Worm (Caenorhabditis elegans) whole organism, late embryonic: Measurements from ENCODE around the gene T14B4.5.

Experiments
- K09A11.1 ChIP-seq: sonication (generic microtip); optimal IDR thresholded peaks from 2 replicates; lab custom pipeline; 2017; ENCODE audit warnings: antibody characterized with exemption, mild to moderate bottlenecking, missing genetic modification characterization, missing compliant biosample characterization; ENCODE audit not compliant: insufficient read depth
- T23F11.4 ChIP-seq: fragments of 200-800 bp; sonication (Bioruptor generic); optimal IDR thresholded peaks from 2 replicates; lab custom pipeline; 2018; ENCODE audit warnings: mild to moderate bottlenecking, missing genetic modification characterization, missing compliant biosample characterization
- ama-1 ChIP-seq: fragments of 150-350 bp; optimal IDR thresholded peaks from 2 replicates; lab custom pipeline; 2014
- ceh-14 ChIP-seq: sonication (generic microtip); optimal IDR thresholded peaks from 2 replicates; lab custom pipeline; 2016; ENCODE audit warnings: missing genotype, missing genetic modification characterization, missing compliant biosample characterization
- ceh-18 ChIP-seq: sonication (generic microtip); optimal IDR thresholded peaks from 2 replicates; lab custom pipeline; 2016; ENCODE audit warnings: missing genetic modification characterization, missing compliant biosample characterization
- ceh-2 ChIP-seq: sonication (generic microtip); optimal IDR thresholded peaks from 2 replicates; lab custom pipeline; 2016; ENCODE audit warnings: missing genotype, missing genetic modification characterization, missing compliant biosample characterization
- ceh-22 ChIP-seq: sonication (generic microtip); optimal IDR thresholded peaks from 2 replicates; lab custom pipeline; 2017; ENCODE audit warnings: missing biosample characterization, missing genetic modification characterization
- ceh-24 ChIP-seq: sonication (generic microtip); optimal IDR thresholded peaks from 2 replicates; lab custom pipeline; 2016; ENCODE audit warnings: mild to moderate bottlenecking, missing genetic modification characterization, missing compliant biosample characterization
- ceh-30 ChIP-seq: fragments of 150-350 bp; optimal IDR thresholded peaks from 2 replicates; lab custom pipeline; 2014; ENCODE audit warnings: missing biosample characterization, missing genetic modification characterization
- ceh-34 ChIP-seq: sonication (generic microtip); optimal IDR thresholded peaks from 2 replicates; lab custom pipeline; 2016; ENCODE audit warnings: mild to moderate bottlenecking, missing genetic modification characterization, missing compliant biosample characterization
- ceh-45 ChIP-seq: fragments of 200-800 bp; sonication (Bioruptor generic); IDR thresholded peaks from 2 replicates; pipeline ENCODE4 v1.3.6; 2022; ENCODE audit warnings: missing genetic modification reagents, missing genetic modification characterization, missing compliant biosample characterization
- ceh-48 ChIP-seq: sonication (generic microtip); optimal IDR thresholded peaks from 2 replicates; lab custom pipeline; 2016; ENCODE audit warnings: missing genetic modification characterization, inconsistent platforms, missing compliant biosample characterization
- ceh-9 ChIP-seq: sonication (generic microtip); optimal IDR thresholded peaks from 2 replicates; lab custom pipeline; 2016; ENCODE audit warnings: mild to moderate bottlenecking, missing genetic modification characterization, inconsistent platforms, missing compliant biosample characterization
- dve-1 ChIP-seq: sonication (generic microtip); optimal IDR thresholded peaks from 2 replicates; lab custom pipeline; 2017; ENCODE audit warnings: antibody characterized with exemption, mild to moderate bottlenecking, missing genetic modification characterization, missing compliant biosample characterization
- elt-4 ChIP-seq: sonication (generic microtip); optimal IDR thresholded peaks from 2 replicates; lab custom pipeline; 2016; ENCODE audit warnings: missing genetic modification characterization, missing compliant biosample characterization
- eyg-1 ChIP-seq: sonication (generic microtip); optimal IDR thresholded peaks from 2 replicates; lab custom pipeline; 2016; ENCODE audit warnings: missing genotype, missing genetic modification characterization, missing compliant biosample characterization
- fax-1 ChIP-seq: sonication (generic microtip); optimal IDR thresholded peaks from 2 replicates; lab custom pipeline; 2016; ENCODE audit warnings: missing genotype, missing genetic modification characterization, missing compliant biosample characterization
- gmeb-2 ChIP-seq: sonication (generic microtip); optimal IDR thresholded peaks from 2 replicates; lab custom pipeline; 2016; ENCODE audit warnings: missing genetic modification characterization, inconsistent platforms, missing compliant biosample characterization
- hlh-13 ChIP-seq: fragments of 200-800 bp; sonication (Bioruptor generic); optimal IDR thresholded peaks from 2 replicates; lab custom pipeline; 2018; ENCODE audit warnings: mild to moderate bottlenecking, missing genetic modification characterization, missing compliant biosample characterization
- hlh-15 ChIP-seq: sonication (generic microtip); optimal IDR thresholded peaks from 2 replicates; lab custom pipeline; 2016; ENCODE audit warnings: missing genetic modification characterization, missing compliant biosample characterization
- lin-11 ChIP-seq: fragments of 200-800 bp; sonication (Bioruptor generic); optimal IDR thresholded peaks from 2 replicates; lab custom pipeline; 2018; ENCODE audit warnings: mild to moderate bottlenecking, missing genetic modification characterization, missing compliant biosample characterization
- nfya-1 ChIP-seq: sonication (generic microtip); optimal IDR thresholded peaks from 2 replicates; lab custom pipeline; 2017; ENCODE audit warnings: missing genetic modification characterization, mild to moderate bottlenecking, missing compliant biosample characterization, antibody characterized with exemption, moderate library complexity
- nhr-232 ChIP-seq: sonication (generic microtip); optimal IDR thresholded peaks from 2 replicates; lab custom pipeline; 2016; ENCODE audit warnings: missing genetic modification characterization, missing compliant biosample characterization
- odd-2 ChIP-seq: sonication (generic microtip); optimal IDR thresholded peaks from 2 replicates; lab custom pipeline; 2017; ENCODE audit warnings: antibody characterized with exemption, mild to moderate bottlenecking, missing genetic modification characterization, missing compliant biosample characterization
- pat-9 ChIP-seq: fragments of 200-800 bp; sonication (Bioruptor generic); optimal IDR thresholded peaks from 2 replicates; lab custom pipeline; 2018; ENCODE audit warnings: mild to moderate bottlenecking, missing genetic modification characterization, moderate library complexity, missing compliant biosample characterization
- pax-1 ChIP-seq: fragments of 150-350 bp; optimal IDR thresholded peaks from 2 replicates; lab custom pipeline; 2014; ENCODE audit warnings: missing biosample characterization, missing genetic modification characterization
- pha-2 ChIP-seq: sonication (generic microtip); optimal IDR thresholded peaks from 2 replicates; lab custom pipeline; 2017; ENCODE audit warnings: mild to moderate bottlenecking, missing genetic modification characterization, missing compliant biosample characterization
- sdc-2 ChIP-seq: sonication (generic microtip); optimal IDR thresholded peaks from 2 replicates; lab custom pipeline; 2016; ENCODE audit warnings: missing genotype, missing genetic modification characterization, missing compliant biosample characterization
- syd-9 ChIP-seq: sonication (generic microtip); optimal IDR thresholded peaks from 2 replicates; lab custom pipeline; 2016; ENCODE audit warnings: mild to moderate bottlenecking, missing genetic modification characterization, moderate library complexity, missing compliant biosample characterization
- unc-3 ChIP-seq, 2 experiments: fragments of 200-800 bp in 1 of 2; sonication (Bioruptor generic) in 1 of 2; sonication (generic microtip) in 1 of 2; conservative IDR thresholded peaks in 1 of 2; optimal IDR thresholded peaks in 1 of 2; 2 replicates each; pipeline versions ENCODE4 v1.3.6 to Lab custom; 2016 to 2022; ENCODE audit warnings: missing compliant biosample characterization in 2 of 2, missing genetic modification characterization in 2 of 2, missing genetic modification reagents in 1 of 2
- unc-42 ChIP-seq: sonication (generic microtip); optimal IDR thresholded peaks from 2 replicates; lab custom pipeline; 2016; ENCODE audit warnings: missing genotype, missing genetic modification characterization, missing compliant biosample characterization
- unc-55 ChIP-seq: sonication (generic microtip); optimal IDR thresholded peaks from 2 replicates; lab custom pipeline; 2017; ENCODE audit warnings: missing biosample characterization, missing genetic modification reagents, missing genetic modification characterization
- unc-86 ChIP-seq: sonication (generic microtip); optimal IDR thresholded peaks from 2 replicates; lab custom pipeline; 2016; ENCODE audit warnings: missing genetic modification characterization, missing compliant biosample characterization
- zip-5 ChIP-seq: sonication (generic microtip); optimal IDR thresholded peaks from 2 replicates; lab custom pipeline; 2016; ENCODE audit warnings: missing genetic modification characterization, missing compliant biosample characterization

T14B4.5 gene

ce11 chrII:6695388-6695787, 21.3 kb upstream of the T14B4.5 start, which contains the start of gene C18H9.5:
Gene C18H9.5 (minus strand): TSS chrII:6695566.
- TF ChIP-seq ceh-14 (no peak), elt-4 (tag; lab: Kevin White, UChicago) (no peak), ceh-24 (no peak)

DNA sequence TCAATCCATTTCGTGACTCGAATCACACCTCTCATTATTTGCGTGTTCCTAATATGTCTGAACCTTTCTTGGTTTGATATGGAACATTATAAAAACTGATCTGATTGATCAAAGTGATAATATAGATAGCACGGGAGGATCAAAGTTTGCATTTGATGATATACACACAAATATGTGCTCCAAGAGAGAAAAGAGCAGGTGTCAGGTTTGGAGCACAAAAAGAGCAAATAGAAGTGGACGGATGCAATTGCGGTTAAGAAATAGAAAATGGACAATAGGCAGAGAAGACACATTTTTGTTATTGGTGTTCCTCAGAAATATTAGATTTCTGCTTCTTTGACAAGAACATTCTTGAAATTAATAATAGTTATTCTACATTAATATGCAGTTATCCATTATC, 17.9 kb upstream of the T14B4.5 start, which contains the start of gene C18H9.1:
Gene C18H9.1, plus strand, starts transcription at position 301 of the 400 bp plus-strand sequence.
- no peak for TF ChIP-seq odd-2 (tag; lab: Kevin White, UChicago)
- TF ChIP-seq dve-1, result no peak

DNA sequence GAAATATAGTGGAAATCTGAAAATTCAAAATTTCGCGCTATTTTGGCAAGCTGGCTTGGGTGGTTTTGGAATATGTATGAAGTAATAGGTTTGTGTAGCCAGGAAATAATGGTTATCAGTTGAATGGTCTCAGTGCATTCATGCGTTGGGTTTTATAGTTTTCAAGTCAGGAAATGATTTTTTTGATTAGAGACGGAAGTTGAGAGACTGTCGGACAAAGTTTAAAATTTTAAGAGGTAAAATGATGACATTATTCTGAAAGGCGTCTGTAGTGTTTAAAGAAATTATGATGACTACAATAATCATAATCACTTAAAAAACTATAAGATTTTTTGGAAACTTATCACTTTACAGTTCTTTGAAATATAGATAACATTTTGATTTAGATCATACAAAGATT, 15.2 kb upstream of the T14B4.5 start, which contains the start of gene C18H9.6:
Gene C18H9.6, minus strand, starts transcription at position 129 of the 400 bp plus-strand sequence.
- TF ChIP-seq lin-11 (no peak), hlh-13 (GFP tag; lab: Kevin White, UChicago) (no peak), unc-55 (no peak), elt-4 (tag; lab: Kevin White, UChicago) (no peak), fax-1 (tag; lab: Kevin White, UChicago) (no peak), unc-86 (tag; lab: Kevin White, UChicago) (no peak), nhr-232 (tag; lab: Kevin White, UChicago) (no peak), pax-1 (tag; lab: Kevin White, UChicago) (no peak), unc-3 (GFP tag; conservative IDR thresholded peaks at IDR 0.05; lab: Robert Waterston, UW) (no peak), unc-3 (tag; optimal IDR thresholded peaks at IDR 0.05; lab: Kevin White, UChicago) (no peak), hlh-15 (tag; lab: Kevin White, UChicago) (no peak), ama-1 (lab: Kevin White, UChicago) (no peak), T23F11.4 (GFP tag; lab: Kevin White, UChicago) (no peak), ceh-34 (tag; lab: Kevin White, UChicago) (no peak), ceh-45 (GFP tag; lab: Robert Waterston, UW) (no peak), syd-9 (no peak), ceh-2 (tag; lab: Kevin White, UChicago) (no peak), pha-2 (no peak), nfya-1 (tag; lab: Kevin White, UChicago) (no peak)

DNA sequence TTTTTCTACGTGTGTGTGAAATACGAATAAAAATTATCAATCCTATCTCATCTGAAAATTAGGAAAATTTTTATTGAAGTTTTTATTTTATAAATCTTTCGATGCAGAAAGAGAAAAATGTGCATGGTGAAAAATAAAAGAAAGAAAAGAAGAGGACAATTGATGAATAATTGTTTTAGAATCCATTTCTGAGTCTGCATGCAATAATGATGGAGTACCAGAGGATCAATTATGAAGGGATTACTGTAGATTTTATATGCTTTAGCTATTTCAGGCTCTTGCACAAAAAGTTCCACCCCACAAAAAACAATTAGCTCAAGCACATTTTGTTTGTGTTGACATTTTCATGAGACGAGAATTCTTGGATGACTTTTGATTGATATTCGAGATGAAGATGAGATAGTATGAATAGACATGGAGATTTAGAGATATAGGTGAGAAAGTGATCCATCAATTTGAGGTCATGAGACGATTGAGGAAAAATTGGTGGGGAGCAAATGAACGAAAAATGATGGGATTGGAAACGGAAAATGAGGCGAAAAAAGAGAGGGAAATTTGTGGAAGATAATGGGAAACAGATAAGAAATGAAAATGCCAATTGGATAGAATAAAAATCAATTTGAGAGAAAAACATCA, 11.0 kb upstream of the T14B4.5 start, which contains the start of gene rpy-1:
Gene rpy-1, minus strand, starts transcription at position 51 of the 636 bp plus-strand sequence.
- TF ChIP-seq ceh-9, result no peak
- peak; percentile 66 for TF ChIP-seq unc-55
- TF ChIP-seq ceh-18 (tag; lab: Kevin White, UChicago), result peak; percentile 19
- no peak for TF ChIP-seq zip-5 (tag; lab: Kevin White, UChicago)
- TF ChIP-seq pat-9 (tag; lab: Kevin White, UChicago), result no peak
- no peak for TF ChIP-seq lin-11
- TF ChIP-seq ceh-34 (tag; lab: Kevin White, UChicago), result no peak
- TF ChIP-seq K09A11.1 (tag; lab: Kevin White, UChicago), result no peak
- no peak for TF ChIP-seq ceh-22
- no peak for TF ChIP-seq ceh-48 (tag; lab: Kevin White, UChicago)
- no peak for TF ChIP-seq eyg-1 (tag; lab: Kevin White, UChicago)
- no peak for TF ChIP-seq ceh-30
- no peak for TF ChIP-seq sdc-2
- no peak for TF ChIP-seq unc-3 (GFP tag; conservative IDR thresholded peaks at IDR 0.05; lab: Robert Waterston, UW)
- no peak for TF ChIP-seq unc-3 (tag; optimal IDR thresholded peaks at IDR 0.05; lab: Kevin White, UChicago)
- TF ChIP-seq gmeb-2, result no peak
- TF ChIP-seq, all 69 proteins: peak for 2

DNA sequence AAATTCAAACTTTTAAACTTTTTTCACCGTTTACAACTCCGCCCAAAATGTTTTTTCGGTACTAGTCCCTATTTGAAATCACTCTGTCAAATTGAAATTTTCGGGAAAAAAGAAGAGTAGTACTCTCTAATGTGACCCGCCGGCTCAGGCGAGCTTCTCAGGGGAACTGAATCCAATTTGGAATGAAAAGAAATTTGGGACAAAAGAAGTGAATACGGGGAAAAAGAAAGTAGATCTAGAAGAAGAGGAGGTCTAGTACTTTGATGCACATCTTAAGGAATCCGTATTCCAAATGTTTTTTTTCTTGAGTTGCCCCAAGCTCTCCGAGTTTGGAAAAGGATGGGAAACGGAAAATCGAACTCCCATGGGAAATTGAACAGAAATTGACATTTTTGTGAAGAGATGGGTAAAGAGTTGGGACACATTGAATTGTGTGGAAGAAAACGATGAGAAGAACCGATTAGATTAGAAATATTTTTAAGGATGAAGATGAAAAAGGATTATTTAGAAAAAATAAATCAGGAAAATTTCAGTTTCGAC, 10.0 kb upstream of the T14B4.5 start:
- TF ChIP-seq unc-3 (GFP tag; conservative IDR thresholded peaks at IDR 0.05; lab: Robert Waterston, UW), result no peak
- TF ChIP-seq unc-3 (tag; optimal IDR thresholded peaks at IDR 0.05; lab: Kevin White, UChicago), result peak; percentile 65
- TF ChIP-seq unc-42 (tag; lab: Kevin White, UChicago), result peak; percentile 72
- TF ChIP-seq ceh-48 (tag; lab: Kevin White, UChicago), result no peak
